Worm (Caenorhabditis elegans) whole organism, late embryonic: Measurements from ENCODE around the gene C03B1.14.

Experiments used
- C38D4.7 ChIP-seq: fragments of 200-800 bp; sonication (Bioruptor generic); optimal IDR thresholded peaks from 2 replicates; lab custom pipeline; 2018; ENCODE audit warnings: mild to moderate bottlenecking, missing genetic modification characterization, moderate library complexity, missing compliant biosample characterization
- F13H6.1 ChIP-seq: sonication (generic microtip); optimal IDR thresholded peaks from 2 replicates; lab custom pipeline; 2016; ENCODE audit warnings: missing genetic modification characterization, missing compliant biosample characterization
- K02D7.2 ChIP-seq: sonication (generic microtip); optimal IDR thresholded peaks from 2 replicates; lab custom pipeline; 2017; ENCODE audit warnings: mild to moderate bottlenecking, missing genetic modification characterization, missing compliant biosample characterization
- K09A11.1 ChIP-seq: sonication (generic microtip); optimal IDR thresholded peaks from 2 replicates; lab custom pipeline; 2017; ENCODE audit warnings: antibody characterized with exemption, mild to moderate bottlenecking, missing genetic modification characterization, missing compliant biosample characterization; ENCODE audit not compliant: insufficient read depth
- ahr-1 ChIP-seq: sonication (generic microtip); optimal IDR thresholded peaks from 2 replicates; lab custom pipeline; 2016; ENCODE audit warnings: missing genetic modification characterization, missing compliant biosample characterization
- ceh-14 ChIP-seq: sonication (generic microtip); optimal IDR thresholded peaks from 2 replicates; lab custom pipeline; 2016; ENCODE audit warnings: missing genotype, missing genetic modification characterization, missing compliant biosample characterization
- ceh-19 ChIP-seq: fragments of 200-800 bp; sonication (Bioruptor generic); optimal IDR thresholded peaks from 2 replicates; lab custom pipeline; 2018; ENCODE audit warnings: mild to moderate bottlenecking, missing genetic modification characterization, missing compliant biosample characterization
- ceh-22 ChIP-seq: sonication (generic microtip); optimal IDR thresholded peaks from 2 replicates; lab custom pipeline; 2017; ENCODE audit warnings: missing biosample characterization, missing genetic modification characterization
- ceh-30 ChIP-seq: fragments of 150-350 bp; optimal IDR thresholded peaks from 2 replicates; lab custom pipeline; 2014; ENCODE audit warnings: missing biosample characterization, missing genetic modification characterization
- ceh-48 ChIP-seq: sonication (generic microtip); optimal IDR thresholded peaks from 2 replicates; lab custom pipeline; 2016; ENCODE audit warnings: missing genetic modification characterization, inconsistent platforms, missing compliant biosample characterization
- che-1 ChIP-seq: sonication (generic microtip); optimal IDR thresholded peaks from 2 replicates; lab custom pipeline; 2016; ENCODE audit warnings: mild to moderate bottlenecking, missing genetic modification characterization, missing compliant biosample characterization
- dve-1 ChIP-seq: sonication (generic microtip); optimal IDR thresholded peaks from 2 replicates; lab custom pipeline; 2017; ENCODE audit warnings: antibody characterized with exemption, mild to moderate bottlenecking, missing genetic modification characterization, missing compliant biosample characterization
- elt-2 ChIP-seq: sonication (generic microtip); optimal IDR thresholded peaks from 2 replicates; lab custom pipeline; 2016; ENCODE audit warnings: missing genetic modification reagents, missing genetic modification characterization, missing compliant biosample characterization
- elt-4 ChIP-seq: sonication (generic microtip); optimal IDR thresholded peaks from 2 replicates; lab custom pipeline; 2016; ENCODE audit warnings: missing genetic modification characterization, missing compliant biosample characterization
- ets-4 ChIP-seq: sonication (generic microtip); optimal IDR thresholded peaks from 2 replicates; lab custom pipeline; 2016; ENCODE audit warnings: missing genetic modification characterization, missing compliant biosample characterization
- eyg-1 ChIP-seq: sonication (generic microtip); optimal IDR thresholded peaks from 2 replicates; lab custom pipeline; 2016; ENCODE audit warnings: missing genotype, missing genetic modification characterization, missing compliant biosample characterization
- fax-1 ChIP-seq: sonication (generic microtip); optimal IDR thresholded peaks from 2 replicates; lab custom pipeline; 2016; ENCODE audit warnings: missing genotype, missing genetic modification characterization, missing compliant biosample characterization
- fkh-10 ChIP-seq: fragments of 150-350 bp; optimal IDR thresholded peaks from 2 replicates; lab custom pipeline; 2014; ENCODE audit warnings: missing biosample characterization, missing genetic modification reagents, missing genetic modification characterization
- gmeb-2 ChIP-seq: sonication (generic microtip); optimal IDR thresholded peaks from 2 replicates; lab custom pipeline; 2016; ENCODE audit warnings: missing genetic modification characterization, inconsistent platforms, missing compliant biosample characterization
- hlh-15 ChIP-seq: sonication (generic microtip); optimal IDR thresholded peaks from 2 replicates; lab custom pipeline; 2016; ENCODE audit warnings: missing genetic modification characterization, missing compliant biosample characterization
- hlh-30 ChIP-seq: sonication (generic microtip); optimal IDR thresholded peaks from 2 replicates; lab custom pipeline; 2017; ENCODE audit warnings: antibody characterized with exemption, missing genetic modification characterization, missing compliant biosample characterization; ENCODE audit not compliant: insufficient read depth
- lin-11 ChIP-seq: fragments of 200-800 bp; sonication (Bioruptor generic); optimal IDR thresholded peaks from 2 replicates; lab custom pipeline; 2018; ENCODE audit warnings: mild to moderate bottlenecking, missing genetic modification characterization, missing compliant biosample characterization
- mec-3 ChIP-seq: sonication (generic microtip); optimal IDR thresholded peaks from 2 replicates; lab custom pipeline; 2016; ENCODE audit warnings: borderline replicate concordance, missing genetic modification characterization, missing compliant biosample characterization
- nfya-1 ChIP-seq: sonication (generic microtip); optimal IDR thresholded peaks from 2 replicates; lab custom pipeline; 2017; ENCODE audit warnings: missing genetic modification characterization, mild to moderate bottlenecking, missing compliant biosample characterization, antibody characterized with exemption, moderate library complexity
- nhr-232 ChIP-seq: sonication (generic microtip); optimal IDR thresholded peaks from 2 replicates; lab custom pipeline; 2016; ENCODE audit warnings: missing genetic modification characterization, missing compliant biosample characterization
- pag-3 ChIP-seq: sonication (generic microtip); optimal IDR thresholded peaks from 2 replicates; lab custom pipeline; 2016; ENCODE audit warnings: missing compliant biosample characterization, missing genetic modification characterization, borderline replicate concordance
- pha-2 ChIP-seq: sonication (generic microtip); optimal IDR thresholded peaks from 2 replicates; lab custom pipeline; 2017; ENCODE audit warnings: mild to moderate bottlenecking, missing genetic modification characterization, missing compliant biosample characterization
- pqm-1 ChIP-seq: sonication (generic microtip); optimal IDR thresholded peaks from 2 replicates; lab custom pipeline; 2016; ENCODE audit warnings: missing genetic modification characterization, missing compliant biosample characterization
- ref-2 ChIP-seq: sonication (generic microtip); optimal IDR thresholded peaks from 2 replicates; lab custom pipeline; 2016; ENCODE audit warnings: missing genetic modification characterization, missing compliant biosample characterization
- sdc-2 ChIP-seq: sonication (generic microtip); optimal IDR thresholded peaks from 2 replicates; lab custom pipeline; 2016; ENCODE audit warnings: missing genotype, missing genetic modification characterization, missing compliant biosample characterization
- sox-2 ChIP-seq: fragments of 200-800 bp; sonication (Bioruptor generic); IDR thresholded peaks from 2 replicates; pipeline ENCODE4 v1.3.6; 2022; ENCODE audit warnings: missing genetic modification reagents, missing genetic modification characterization, missing compliant biosample characterization
- syd-9 ChIP-seq: sonication (generic microtip); optimal IDR thresholded peaks from 2 replicates; lab custom pipeline; 2016; ENCODE audit warnings: mild to moderate bottlenecking, missing genetic modification characterization, moderate library complexity, missing compliant biosample characterization
- tbx-2 ChIP-seq: sonication (generic microtip); optimal IDR thresholded peaks from 2 replicates; lab custom pipeline; 2016; ENCODE audit warnings: missing genetic modification characterization, missing compliant biosample characterization
- tbx-7 ChIP-seq: sonication (generic microtip); optimal IDR thresholded peaks from 2 replicates; lab custom pipeline; 2016; ENCODE audit warnings: missing genotype, missing genetic modification characterization, missing compliant biosample characterization
- unc-55 ChIP-seq: sonication (generic microtip); optimal IDR thresholded peaks from 2 replicates; lab custom pipeline; 2017; ENCODE audit warnings: missing biosample characterization, missing genetic modification reagents, missing genetic modification characterization
- ztf-16 ChIP-seq: sonication (generic microtip); optimal IDR thresholded peaks from 2 replicates; lab custom pipeline; 2017; ENCODE audit warnings: missing genetic modification characterization, missing compliant biosample characterization

C03B1.14 gene

ce11 chrX:6378363-6378762, 17.8 kb upstream of the C03B1.14 start (continued):
- TF ChIP-seq C38D4.7 (GFP tag; lab: Kevin White, UChicago) (no peak), eyg-1 (tag; lab: Kevin White, UChicago) (no peak), nhr-232 (no peak), ceh-48 (tag; lab: Kevin White, UChicago) (peak; percentile 30), ets-4 (no peak), sdc-2 (tag; lab: Kevin White, UChicago) (peak; percentile 62), unc-55 (peak; percentile 32), ztf-16 (tag; lab: Kevin White, UChicago) (no peak), hlh-30 (tag; lab: Kevin White, UChicago) (peak; percentile 11), ceh-22 (tag; lab: Kevin White, UChicago) (no peak)
- TF ChIP-seq, all 69 proteins: peak for 19

- TF ChIP-seq elt-2 (tag; lab: Kevin White, UChicago) (peak; percentile 58), pqm-1 (tag; lab: Kevin White, UChicago) (no peak)
Observed at ce11 chrX:6377634-6378288, 17.2 kb upstream of the C03B1.14 start, which contains the start of gene lmp-1. Gene lmp-1, minus strand, starts transcription at chrX:6377684.

- no peak for TF ChIP-seq dve-1 (tag; lab: Kevin White, UChicago)
- no peak for TF ChIP-seq syd-9
- TF ChIP-seq ahr-1 (tag; lab: Kevin White, UChicago): no peak
- TF ChIP-seq F13H6.1 (tag; lab: Kevin White, UChicago): no peak
- TF ChIP-seq nfya-1 (tag; lab: Kevin White, UChicago): no peak
- TF ChIP-seq ref-2 (tag; lab: Kevin White, UChicago): no peak
- TF ChIP-seq ztf-16 (tag; lab: Kevin White, UChicago): no peak
- no peak for TF ChIP-seq elt-4 (tag; lab: Kevin White, UChicago)
- no peak for TF ChIP-seq C38D4.7 (GFP tag; lab: Kevin White, UChicago)
- TF ChIP-seq ceh-14 (tag; lab: Kevin White, UChicago): no peak
- no peak for TF ChIP-seq gmeb-2 (tag; lab: Kevin White, UChicago)
- no peak for TF ChIP-seq lin-11 (tag; lab: Kevin White, UChicago)
- no peak for TF ChIP-seq K02D7.2 (tag; lab: Kevin White, UChicago)
- TF ChIP-seq eyg-1 (tag; lab: Kevin White, UChicago): no peak
- no peak for TF ChIP-seq che-1 (tag; lab: Kevin White, UChicago)
- no peak for TF ChIP-seq pag-3
- TF ChIP-seq elt-2 (tag; lab: Kevin White, UChicago): no peak
- no peak for TF ChIP-seq fax-1 (tag; lab: Kevin White, UChicago)
- no peak for TF ChIP-seq K09A11.1
- no peak for TF ChIP-seq hlh-15
Observed at ce11 chrX:6374451-6374850, 13.9 kb upstream of the C03B1.14 start, which contains the start of gene C03B1.1. Gene C03B1.1, plus strand, starts transcription at chrX:6374751.

ce11 chrX:6373348-6373747, 12.8 kb upstream of the C03B1.14 start, which contains the start of gene C03B1.17:
Gene C03B1.17, plus strand, starts transcription at chrX:6373648.
- no peak for TF ChIP-seq ceh-19 (GFP tag; lab: Kevin White, UChicago)
- TF ChIP-seq sox-2 (GFP tag; lab: Robert Waterston, UW): no peak
- no peak for TF ChIP-seq elt-4 (tag; lab: Kevin White, UChicago)
- no peak for TF ChIP-seq K02D7.2 (tag; lab: Kevin White, UChicago)
- TF ChIP-seq pha-2: no peak
- no peak for TF ChIP-seq sdc-2 (tag; lab: Kevin White, UChicago)
- TF ChIP-seq tbx-2 (tag; lab: Kevin White, UChicago): no peak
- no peak for TF ChIP-seq mec-3 (tag; lab: Kevin White, UChicago)
- TF ChIP-seq elt-2 (tag; lab: Kevin White, UChicago): no peak
- no peak for TF ChIP-seq tbx-7 (tag; lab: Kevin White, UChicago)
- TF ChIP-seq fkh-10 (GFP tag; lab: Kevin White, UChicago): no peak
- TF ChIP-seq hlh-15: no peak
- TF ChIP-seq ceh-30: no peak
- no peak for TF ChIP-seq fax-1 (tag; lab: Kevin White, UChicago)
- TF ChIP-seq, all 69 proteins: peak for 0
